Fruit fly (Drosophila melanogaster) whole organism, pupa: ENCODE results near the gene CG14034.

Source experiments
- CG13204 ChIP-seq: fragments of 200-800 bp; sonication (Bioruptor generic); optimal IDR thresholded peaks from 2 replicates; lab custom pipeline; 2018; ENCODE audit warnings: missing biosample characterization, mild to moderate bottlenecking, missing genetic modification characterization, moderate library complexity
- CG15710 ChIP-seq: fragments of 200-800 bp; sonication (Bioruptor generic); optimal IDR thresholded peaks from 2 replicates; lab custom pipeline; 2018; ENCODE audit warnings: missing biosample characterization, mild to moderate bottlenecking, missing genetic modification characterization, moderate library complexity
- CG17806 ChIP-seq: fragments of 200-800 bp; sonication (Bioruptor generic); optimal IDR thresholded peaks from 2 replicates; lab custom pipeline; 2018; ENCODE audit warnings: missing biosample characterization, mild to moderate bottlenecking, missing genetic modification characterization, moderate library complexity
- CG32121 ChIP-seq: fragments of 200-800 bp; sonication (Bioruptor generic); IDR thresholded peaks from 2 replicates; pipeline ENCODE4 v1.3.6; 2022; ENCODE audit warnings: missing biosample characterization, missing genetic modification characterization
- CG34367 ChIP-seq: fragments of 200-800 bp; sonication (Bioruptor generic); optimal IDR thresholded peaks from 2 replicates; lab custom pipeline; 2018; ENCODE audit warnings: missing biosample characterization, mild to moderate bottlenecking, missing genetic modification characterization
- CG8159 ChIP-seq: fragments of 200-800 bp; sonication (Bioruptor generic); optimal IDR thresholded peaks from 3 replicates; lab custom pipeline; 2018; ENCODE audit warnings: missing biosample characterization, mild to moderate bottlenecking, missing genetic modification characterization, moderate library complexity
- CG9948 ChIP-seq: fragments of 200-800 bp; sonication (Bioruptor generic); optimal IDR thresholded peaks from 2 replicates; lab custom pipeline; 2018; ENCODE audit warnings: missing biosample characterization, mild to moderate bottlenecking, missing genetic modification characterization, moderate library complexity
- Ets98B ChIP-seq: fragments of 200-800 bp; sonication (Bioruptor generic); IDR thresholded peaks from 2 replicates; pipeline ENCODE4 v1.3.6; 2022; ENCODE audit warnings: missing biosample characterization, missing genetic modification characterization
- Pif1B ChIP-seq: fragments of 200-800 bp; sonication (Bioruptor generic); optimal IDR thresholded peaks from 3 replicates; lab custom pipeline; 2016; ENCODE audit warnings: missing biosample characterization, missing genetic modification characterization
- Snoo ChIP-seq: fragments of 200-800 bp; sonication (Bioruptor generic); optimal IDR thresholded peaks from 3 replicates; lab custom pipeline; 2017; ENCODE audit warnings: missing biosample characterization, mild to moderate bottlenecking, missing genetic modification characterization, inconsistent platforms
- fd96Ca ChIP-seq: fragments of 200-800 bp; sonication (Bioruptor generic); IDR thresholded peaks from 3 replicates; pipeline ENCODE4 v1.3.6; 2022; ENCODE audit warnings: missing biosample characterization, missing genetic modification characterization
- gl ChIP-seq: fragments of 200-800 bp; sonication (Bioruptor generic); optimal IDR thresholded peaks from 2 replicates; lab custom pipeline; 2018; ENCODE audit warnings: missing biosample characterization, mild to moderate bottlenecking, missing genetic modification characterization
- rn ChIP-seq: fragments of 200-800 bp; sonication (Bioruptor generic); IDR thresholded peaks from 2 replicates; pipeline ENCODE4 v1.3.6; 2022; ENCODE audit warnings: missing biosample characterization, missing genetic modification characterization

- TF ChIP-seq fd96Ca (GFP tag; lab: Robert Waterston, UW) (no peak), rn (GFP tag; lab: Robert Waterston, UW) (no peak), gl (tag; lab: Kevin White, UChicago) (no peak), CG17806 (no peak), CG9948 (tag; lab: Kevin White, UChicago) (no peak), CG13204 (GFP tag; lab: Kevin White, UChicago) (no peak), CG15710 (no peak), Snoo (no peak), Ets98B (no peak), Pif1B (GFP tag; lab: Kevin White, UChicago) (no peak), CG32121 (GFP tag; lab: Robert Waterston, UW) (no peak), CG8159 (tag; lab: Kevin White, UChicago) (no peak), CG34367 (tag; lab: Kevin White, UChicago) (no peak)
Observed at dm6 chr2L:5264157-5264556, 47.8 kb upstream of the CG14034 start.
